Worm (Caenorhabditis elegans) whole organism, late embryonic: ENCODE results near the gene C47E8.4.

Experiments used
- ceh-2 ChIP-seq: sonication (generic microtip); optimal IDR thresholded peaks from 2 replicates; lab custom pipeline; 2016; ENCODE audit warnings: missing genotype, missing genetic modification characterization, missing compliant biosample characterization
- fkh-10 ChIP-seq: fragments of 150-350 bp; optimal IDR thresholded peaks from 2 replicates; lab custom pipeline; 2014; ENCODE audit warnings: missing biosample characterization, missing genetic modification reagents, missing genetic modification characterization
- lin-11 ChIP-seq: fragments of 200-800 bp; sonication (Bioruptor generic); optimal IDR thresholded peaks from 2 replicates; lab custom pipeline; 2018; ENCODE audit warnings: mild to moderate bottlenecking, missing genetic modification characterization, missing compliant biosample characterization
- pha-2 ChIP-seq: sonication (generic microtip); optimal IDR thresholded peaks from 2 replicates; lab custom pipeline; 2017; ENCODE audit warnings: mild to moderate bottlenecking, missing genetic modification characterization, missing compliant biosample characterization

- TF ChIP-seq ceh-2 (tag; lab: Kevin White, UChicago) (no peak), lin-11 (tag; lab: Kevin White, UChicago) (no peak), pha-2 (tag; lab: Kevin White, UChicago) (no peak), fkh-10 (GFP tag; lab: Kevin White, UChicago) (no peak)
These were observed 7.0 kb downstream of the C47E8.4 start for ce11 chrV:14678298-14678697.
